Worm (Caenorhabditis elegans) whole organism, young adult: ENCODE results near the gene srw-33.

Source experiments
- B0019.2 ChIP-seq: fragments of 200-800 bp; sonication (Bioruptor generic); conservative IDR thresholded peaks from 2 replicates; pipeline ENCODE4 v1.3.6; 2022; ENCODE audit warnings: missing genetic modification reagents, missing genetic modification characterization, missing compliant biosample characterization
- B0035.1 ChIP-seq: sonication (generic microtip); optimal IDR thresholded peaks from 2 replicates; lab custom pipeline; 2016; ENCODE audit warnings: missing genetic modification characterization, mild to moderate bottlenecking, missing compliant biosample characterization, missing genotype, missing genetic modification reagents
- B0261.1 ChIP-seq: sonication (generic microtip); optimal IDR thresholded peaks from 2 replicates; lab custom pipeline; 2016; ENCODE audit warnings: mild to moderate bottlenecking, missing genetic modification characterization, moderate library complexity, missing compliant biosample characterization
- B0336.3 ChIP-seq: fragments of 200-800 bp; sonication (Bioruptor generic); IDR thresholded peaks from 2 replicates; pipeline ENCODE4 v1.3.6; 2022; ENCODE audit warnings: missing genetic modification characterization, missing compliant biosample characterization
- F37B4.10 ChIP-seq: fragments of 200-800 bp; sonication (Bioruptor generic); IDR thresholded peaks from 2 replicates; pipeline ENCODE4 v1.3.6; 2022; ENCODE audit warnings: missing genetic modification characterization, missing compliant biosample characterization
- F39B2.1 ChIP-seq: fragments of 200-800 bp; sonication (Bioruptor generic); IDR thresholded peaks from 2 replicates; pipeline ENCODE4 v1.3.6; 2022; ENCODE audit warnings: missing genetic modification reagents, missing genetic modification characterization, missing compliant biosample characterization
- F49E8.2 ChIP-seq: sonication (generic microtip); optimal IDR thresholded peaks from 3 replicates; lab custom pipeline; 2017; ENCODE audit warnings: missing genetic modification characterization, mild to moderate bottlenecking, missing compliant biosample characterization, antibody characterized with exemption, moderate library complexity; ENCODE audit not compliant: insufficient read depth
- K11D2.4 ChIP-seq: fragments of 200-800 bp; sonication (Bioruptor generic); IDR thresholded peaks from 2 replicates; pipeline ENCODE4 v1.3.6; 2022; ENCODE audit warnings: missing genetic modification reagents, missing genetic modification characterization, missing compliant biosample characterization
- Y53F4B.3 ChIP-seq: fragments of 200-800 bp; sonication (Bioruptor generic); IDR thresholded peaks from 2 replicates; pipeline ENCODE4 v1.3.6; 2022; ENCODE audit warnings: missing genetic modification reagents, missing genetic modification characterization, missing compliant biosample characterization
- Y56A3A.18 ChIP-seq: fragments of 200-800 bp; sonication (Bioruptor generic); IDR thresholded peaks from 2 replicates; pipeline ENCODE4 v1.3.6; 2022; ENCODE audit warnings: missing genetic modification reagents, missing genetic modification characterization, missing compliant biosample characterization
- ZK185.1 ChIP-seq: sonication (generic microtip); optimal IDR thresholded peaks from 2 replicates; lab custom pipeline; 2016; ENCODE audit warnings: mild to moderate bottlenecking, missing genetic modification characterization, missing compliant biosample characterization; ENCODE audit not compliant: poor library complexity, severe bottlenecking
- atf-7 ChIP-seq: sonication (generic microtip); optimal IDR thresholded peaks from 2 replicates; lab custom pipeline; 2017; ENCODE audit warnings: mild to moderate bottlenecking, missing genetic modification characterization, missing compliant biosample characterization
- athp-1 ChIP-seq: sonication (generic microtip); optimal IDR thresholded peaks from 2 replicates; lab custom pipeline; 2017; ENCODE audit warnings: mild to moderate bottlenecking, missing genetic modification characterization, missing compliant biosample characterization
- attf-3 ChIP-seq: fragments of 200-800 bp; sonication (Bioruptor generic); conservative IDR thresholded peaks from 2 replicates; pipeline ENCODE4 v1.3.6; 2022; ENCODE audit warnings: missing genetic modification reagents, missing genetic modification characterization, missing compliant biosample characterization
- bed-2 ChIP-seq: fragments of 200-800 bp; sonication (Bioruptor generic); IDR thresholded peaks from 2 replicates; pipeline ENCODE4 v1.3.6; 2022; ENCODE audit warnings: missing genetic modification reagents, missing genetic modification characterization, missing compliant biosample characterization
- ccch-3 ChIP-seq: fragments of 200-800 bp; sonication (Bioruptor generic); optimal IDR thresholded peaks from 2 replicates; lab custom pipeline; 2018; ENCODE audit warnings: mild to moderate bottlenecking, missing genetic modification characterization, missing compliant biosample characterization
- ceh-27 ChIP-seq: fragments of 200-800 bp; sonication (Bioruptor generic); optimal IDR thresholded peaks from 2 replicates; lab custom pipeline; 2018; ENCODE audit warnings: mild to moderate bottlenecking, missing genetic modification characterization, moderate library complexity, missing compliant biosample characterization
- ceh-40 ChIP-seq: fragments of 200-800 bp; sonication (Bioruptor generic); IDR thresholded peaks from 2 replicates; pipeline ENCODE4 v1.3.6; 2022; ENCODE audit warnings: missing genetic modification characterization, missing compliant biosample characterization
- ceh-58 ChIP-seq: fragments of 200-800 bp; sonication (Bioruptor generic); IDR thresholded peaks from 2 replicates; pipeline ENCODE4 v1.3.6; 2022; ENCODE audit warnings: missing genetic modification characterization, missing compliant biosample characterization
- ceh-91 ChIP-seq: fragments of 200-800 bp; sonication (Bioruptor generic); IDR thresholded peaks from 2 replicates; pipeline ENCODE4 v1.3.6; 2022; ENCODE audit warnings: missing genetic modification reagents, missing genetic modification characterization, missing compliant biosample characterization
- chd-7 ChIP-seq: sonication (generic microtip); optimal IDR thresholded peaks from 2 replicates; lab custom pipeline; 2016; ENCODE audit warnings: mild to moderate bottlenecking, missing genetic modification characterization, moderate library complexity, missing compliant biosample characterization
- dpff-1 ChIP-seq: sonication (generic microtip); optimal IDR thresholded peaks from 2 replicates; lab custom pipeline; 2017; ENCODE audit warnings: mild to moderate bottlenecking, missing genetic modification characterization, missing compliant biosample characterization
- dpl-1 ChIP-seq: fragments of 150-350 bp; optimal IDR thresholded peaks from 2 replicates; lab custom pipeline; 2014; ENCODE audit warnings: missing biosample characterization, missing genetic modification reagents, missing genetic modification characterization
- egl-18 ChIP-seq: fragments of 200-800 bp; sonication (Bioruptor generic); IDR thresholded peaks from 2 replicates; pipeline ENCODE4 v1.3.6; 2022; ENCODE audit warnings: missing genetic modification reagents, missing genetic modification characterization, missing compliant biosample characterization
- ekl-4 ChIP-seq: fragments of 200-800 bp; sonication (Bioruptor generic); IDR thresholded peaks from 2 replicates; pipeline ENCODE4 v1.3.6; 2022; ENCODE audit warnings: missing genetic modification reagents, missing genetic modification characterization, missing compliant biosample characterization
- ets-4 ChIP-seq: fragments of 200-800 bp; sonication (Bioruptor generic); optimal IDR thresholded peaks from 2 replicates; lab custom pipeline; 2018; ENCODE audit warnings: mild to moderate bottlenecking, missing genetic modification characterization, missing compliant biosample characterization
- fkh-3 ChIP-seq: sonication (generic microtip); optimal IDR thresholded peaks from 2 replicates; lab custom pipeline; 2016; ENCODE audit warnings: mild to moderate bottlenecking, missing genetic modification characterization, missing compliant biosample characterization
- gei-17 ChIP-seq: fragments of 200-800 bp; sonication (Bioruptor generic); optimal IDR thresholded peaks from 2 replicates; lab custom pipeline; 2018; ENCODE audit warnings: mild to moderate bottlenecking, missing genetic modification characterization, missing compliant biosample characterization
- hlh-26 ChIP-seq: fragments of 200-800 bp; sonication (Bioruptor generic); conservative IDR thresholded peaks from 2 replicates; pipeline ENCODE4 v1.3.6; 2022; ENCODE audit warnings: missing genetic modification reagents, missing genetic modification characterization, missing compliant biosample characterization
- hsf-1 ChIP-seq: fragments of 200-800 bp; sonication (Bioruptor generic); IDR thresholded peaks from 2 replicates; pipeline ENCODE4 v1.3.6; 2022; ENCODE audit warnings: missing genetic modification reagents, missing genetic modification characterization, missing compliant biosample characterization
- lag-1 ChIP-seq: fragments of 200-800 bp; sonication (Bioruptor generic); IDR thresholded peaks from 2 replicates; pipeline ENCODE4 v1.3.6; 2022; ENCODE audit warnings: missing genetic modification reagents, missing genetic modification characterization, missing compliant biosample characterization
- let-607 ChIP-seq, 2 experiments: fragments of 200-800 bp in 1 of 2; sonication (Bioruptor generic) in 1 of 2; sonication (generic microtip) in 1 of 2; optimal IDR thresholded peaks; 2 replicates each; lab custom pipeline; 2016 to 2018; ENCODE audit warnings: mild to moderate bottlenecking in 2 of 2, missing compliant biosample characterization in 2 of 2, missing genetic modification characterization in 2 of 2, moderate library complexity in 2 of 2, missing genotype in 1 of 2
- lin-40 ChIP-seq: sonication (generic microtip); optimal IDR thresholded peaks from 2 replicates; lab custom pipeline; 2016; ENCODE audit warnings: missing genetic modification characterization, mild to moderate bottlenecking, missing compliant biosample characterization, missing genotype, missing genetic modification reagents
- lsy-27 ChIP-seq: sonication (generic microtip); optimal IDR thresholded peaks from 2 replicates; lab custom pipeline; 2017; ENCODE audit warnings: missing genetic modification characterization, mild to moderate bottlenecking, missing compliant biosample characterization, antibody characterized with exemption, missing genotype, borderline replicate concordance; ENCODE audit not compliant: insufficient read depth
- mel-28 ChIP-seq: sonication (generic microtip); optimal IDR thresholded peaks from 2 replicates; lab custom pipeline; 2016; ENCODE audit warnings: borderline replicate concordance, mild to moderate bottlenecking, missing genetic modification characterization, missing compliant biosample characterization
- nfya-2 ChIP-seq: fragments of 200-800 bp; sonication (Bioruptor generic); IDR thresholded peaks from 2 replicates; pipeline ENCODE4 v1.3.6; 2022; ENCODE audit warnings: missing genetic modification reagents, missing genetic modification characterization, missing compliant biosample characterization
- nhr-179 ChIP-seq: sonication (generic microtip); optimal IDR thresholded peaks from 2 replicates; lab custom pipeline; 2016; ENCODE audit warnings: mild to moderate bottlenecking, missing genetic modification characterization, missing compliant biosample characterization
- rcor-1 ChIP-seq: fragments of 200-800 bp; sonication (Bioruptor generic); IDR thresholded peaks from 2 replicates; pipeline ENCODE4 v1.3.6; 2022; ENCODE audit warnings: missing genetic modification reagents, missing genetic modification characterization, missing compliant biosample characterization
- snpc-1.3 ChIP-seq: sonication (generic microtip); optimal IDR thresholded peaks from 2 replicates; lab custom pipeline; 2017; ENCODE audit warnings: missing genetic modification characterization, mild to moderate bottlenecking, missing compliant biosample characterization, antibody characterized with exemption, moderate library complexity, missing genotype, missing genetic modification reagents; ENCODE audit not compliant: insufficient read depth
- snpc-3.4 ChIP-seq: sonication (generic microtip); optimal IDR thresholded peaks from 2 replicates; lab custom pipeline; 2017; ENCODE audit warnings: missing genetic modification characterization, mild to moderate bottlenecking, missing compliant biosample characterization, antibody characterized with exemption, moderate library complexity, missing genotype, missing genetic modification reagents
- tbx-9 ChIP-seq: sonication (generic microtip); optimal IDR thresholded peaks from 2 replicates; lab custom pipeline; 2016; ENCODE audit warnings: borderline replicate concordance, missing genetic modification characterization, inconsistent platforms, missing compliant biosample characterization
- tlf-1 ChIP-seq: fragments of 200-800 bp; sonication (Bioruptor generic); optimal IDR thresholded peaks from 2 replicates; lab custom pipeline; 2018; ENCODE audit warnings: mild to moderate bottlenecking, missing genetic modification characterization, missing compliant biosample characterization
- zfh-2 ChIP-seq: fragments of 200-800 bp; sonication (Bioruptor generic); conservative IDR thresholded peaks from 2 replicates; pipeline ENCODE4 v1.3.6; 2022; ENCODE audit warnings: missing genetic modification reagents, missing genetic modification characterization, missing compliant biosample characterization
- ztf-18 ChIP-seq: sonication (generic microtip); optimal IDR thresholded peaks from 2 replicates; lab custom pipeline; 2016; ENCODE audit warnings: missing genotype, mild to moderate bottlenecking, missing genetic modification characterization, missing compliant biosample characterization
- ztf-6 ChIP-seq: fragments of 200-800 bp; sonication (Bioruptor generic); IDR thresholded peaks from 2 replicates; pipeline ENCODE4 v1.3.6; 2022; ENCODE audit warnings: missing genetic modification reagents, missing genetic modification characterization, missing compliant biosample characterization

srw-33 gene

ce11 chrV:15465032-15465727 lies 13.9 kb upstream of the srw-33 start, which contains the start of gene pqn-71 (continued):
- TF ChIP-seq ztf-6 (GFP tag; lab: Robert Waterston, UW) = peak; percentile 88
- peak; percentile 87 for TF ChIP-seq hsf-1 (GFP tag; lab: Robert Waterston, UW)
- TF ChIP-seq F49E8.2 = peak; percentile 56
- TF ChIP-seq atf-7 (tag; lab: Kevin White, UChicago) = peak; percentile 85
- peak; percentile 75 for TF ChIP-seq ceh-27 (GFP tag; lab: Kevin White, UChicago)
- peak; percentile 86 for TF ChIP-seq ztf-18 (tag; lab: Kevin White, UChicago)
- peak; percentile 47 for TF ChIP-seq ccch-3
- peak; percentile 90 for TF ChIP-seq athp-1 (tag; lab: Kevin White, UChicago)
- 0 out of 2 replicates have a peak, but pooled peaks have one; percentile 70 for TF ChIP-seq F39B2.1 (GFP tag; lab: Robert Waterston, UW)
- peak; percentile 91 for TF ChIP-seq rcor-1
- TF ChIP-seq F37B4.10 = 0 out of 2 replicates have a peak, but pooled peaks have one; percentile 88
- TF ChIP-seq ceh-58 (GFP tag; lab: Robert Waterston, UW) = peak; percentile 89; the same call in 1 of the 2 replicates
- TF ChIP-seq mel-28 = peak; percentile 38
- TF ChIP-seq B0019.2 (GFP tag; lab: Robert Waterston, UW) = peak; percentile 41; the same call in 1 of the 2 replicates
- TF ChIP-seq Y56A3A.18 (GFP tag; lab: Robert Waterston, UW) = peak; percentile 97
- TF ChIP-seq snpc-3.4 (tag; lab: Kevin White, UChicago) = peak; percentile 86
- no peak for TF ChIP-seq lag-1 (GFP tag; lab: Robert Waterston, UW)
- TF ChIP-seq B0261.1 (tag; lab: Kevin White, UChicago) = peak; percentile 100
- peak; percentile 56 for TF ChIP-seq dpl-1 (GFP tag; lab: Kevin White, UChicago)
- TF ChIP-seq fkh-3 (tag; lab: Kevin White, UChicago) = peak; percentile 84
- TF ChIP-seq bed-2 (GFP tag; lab: Robert Waterston, UW) = 0 out of 2 replicates have a peak, but pooled peaks have one; percentile 54
- peak; percentile 73 for TF ChIP-seq attf-3 (GFP tag; lab: Robert Waterston, UW)
- TF ChIP-seq nhr-179 (tag; lab: Kevin White, UChicago) = peak; percentile 31
- TF ChIP-seq nfya-2 = no peak
- TF ChIP-seq ets-4 (GFP tag; lab: Kevin White, UChicago) = no peak
- peak; percentile 75 to 81 for TF ChIP-seq let-607 (tag; optimal IDR thresholded peaks at IDR 0.05; lab: Kevin White, UChicago)
- TF ChIP-seq ceh-91 = peak; percentile 63; the same call in 1 of the 2 replicates
- TF ChIP-seq ekl-4 (GFP tag; lab: Robert Waterston, UW) = peak; percentile 89
- peak; percentile 94 for TF ChIP-seq snpc-1.3
- peak; percentile 90 for TF ChIP-seq chd-7 (tag; lab: Kevin White, UChicago)
- no peak for TF ChIP-seq hlh-26 (GFP tag; lab: Robert Waterston, UW)
- TF ChIP-seq lin-40 (tag; lab: Kevin White, UChicago) = peak; percentile 97
- TF ChIP-seq gei-17 = peak; percentile 84
- peak; percentile 92 for TF ChIP-seq B0035.1 (tag; lab: Kevin White, UChicago)
- TF ChIP-seq zfh-2 (GFP tag; lab: Robert Waterston, UW) = peak; percentile 80; the same call in 1 of the 2 replicates
- TF ChIP-seq egl-18 = 0 out of 2 replicates have a peak, but pooled peaks have one; percentile 81
- peak; percentile 85 for TF ChIP-seq tlf-1
- peak; percentile 93 for TF ChIP-seq K11D2.4 (GFP tag; lab: Robert Waterston, UW)
- peak; percentile 88; the same call in 1 of the 2 replicates for TF ChIP-seq ceh-40 (GFP tag; lab: Robert Waterston, UW)
- TF ChIP-seq tbx-9 (tag; lab: Kevin White, UChicago) = peak; percentile 79
- peak; percentile 91 for TF ChIP-seq lsy-27 (tag; lab: Kevin White, UChicago)
- TF ChIP-seq B0336.3 (GFP tag; lab: Robert Waterston, UW) = peak; percentile 94
- TF ChIP-seq ZK185.1 (tag; lab: Kevin White, UChicago) = peak; percentile 94
- peak; percentile 80; the same call in 1 of the 2 replicates for TF ChIP-seq Y53F4B.3 (GFP tag; lab: Robert Waterston, UW)
- peak; percentile 54 for TF ChIP-seq dpff-1 (tag; lab: Kevin White, UChicago)
